Fruit fly (Drosophila melanogaster) whole organism, embryonic: ENCODE data around the gene CG7536.

Experiments
- Awh ChIP-seq: fragments of 200-800 bp; sonication (Bioruptor generic); IDR thresholded peaks from 2 replicates; pipeline ENCODE4, ENCODE4 v1.3.6; 2022; ENCODE audit warnings: missing biosample characterization, missing genetic modification characterization
- CG10267 ChIP-seq: fragments of 200-800 bp; sonication (Bioruptor generic); optimal IDR thresholded peaks from 2 replicates; lab custom pipeline; 2018; ENCODE audit warnings: missing biosample characterization, mild to moderate bottlenecking, missing genetic modification characterization, moderate library complexity
- CG10959 ChIP-seq: fragments of 200-800 bp; sonication (Bioruptor generic); IDR thresholded peaks from 2 replicates; pipeline ENCODE4 v1.3.6; 2022; ENCODE audit warnings: missing biosample characterization, missing genetic modification characterization
- CG11398 ChIP-seq: fragments of 200-800 bp; sonication (Bioruptor generic); optimal IDR thresholded peaks from 2 replicates; lab custom pipeline; 2016; ENCODE audit warnings: missing biosample characterization, missing genetic modification characterization
- CG12744 ChIP-seq: fragments of 200-800 bp; sonication (Bioruptor generic); optimal IDR thresholded peaks from 2 replicates; lab custom pipeline; 2016; ENCODE audit warnings: missing biosample characterization, missing genetic modification characterization
- CG14860 ChIP-seq: fragments of 200-800 bp; sonication (Bioruptor generic); IDR thresholded peaks from 3 replicates; pipeline ENCODE4 v1.3.6; 2022; ENCODE audit warnings: missing biosample characterization, missing genetic modification characterization; ENCODE audit not compliant: partially characterized antibody
- CG16813 ChIP-seq: fragments of 200-800 bp; sonication (Bioruptor generic); IDR thresholded peaks from 3 replicates; pipeline ENCODE4 v1.3.6; 2022; ENCODE audit warnings: missing biosample characterization, missing genetic modification characterization; ENCODE audit not compliant: partially characterized antibody
- CG2116 ChIP-seq: fragments of 200-800 bp; sonication (Bioruptor generic); optimal IDR thresholded peaks from 3 replicates; lab custom pipeline; 2018; ENCODE audit warnings: missing biosample characterization, mild to moderate bottlenecking, missing genetic modification characterization
- CG42726 ChIP-seq: fragments of 200-800 bp; sonication (Bioruptor generic); IDR thresholded peaks from 2 replicates; pipeline ENCODE4 v1.3.6; 2022; ENCODE audit warnings: missing biosample characterization, missing genetic modification characterization; ENCODE audit not compliant: partially characterized antibody
- CG4424 ChIP-seq: fragments of 200-800 bp; sonication (Bioruptor generic); optimal IDR thresholded peaks from 3 replicates; lab custom pipeline; 2016; ENCODE audit warnings: missing biosample characterization, missing genetic modification characterization
- CG4617 ChIP-seq: fragments of 200-800 bp; sonication (Bioruptor generic); optimal IDR thresholded peaks from 3 replicates; lab custom pipeline; 2016; ENCODE audit warnings: missing biosample characterization, missing genetic modification characterization, borderline replicate concordance
- CG4707 ChIP-seq: fragments of 200-800 bp; sonication (Bioruptor generic); optimal IDR thresholded peaks from 2 replicates; lab custom pipeline; 2018; ENCODE audit warnings: missing biosample characterization, mild to moderate bottlenecking, missing genetic modification characterization, moderate library complexity
- CG6254 ChIP-seq: fragments of 200-800 bp; sonication (Bioruptor generic); optimal IDR thresholded peaks from 3 replicates; lab custom pipeline; 2017; ENCODE audit warnings: mild to moderate bottlenecking, missing biosample characterization, missing genetic modification reagents, missing genetic modification characterization
- CG6791 ChIP-seq: fragments of 200-800 bp; sonication (Bioruptor generic); IDR thresholded peaks from 3 replicates; pipeline ENCODE4 v1.3.6; 2022; ENCODE audit warnings: missing biosample characterization, missing genetic modification characterization; ENCODE audit not compliant: partially characterized antibody
- CG7928 ChIP-seq: fragments of 200-800 bp; sonication (Bioruptor generic); optimal IDR thresholded peaks from 2 replicates; lab custom pipeline; 2017; ENCODE audit warnings: missing biosample characterization, mild to moderate bottlenecking, missing genetic modification characterization
- Dref ChIP-seq: fragments of 200-800 bp; sonication (Bioruptor generic); IDR thresholded peaks from 2 replicates; pipeline ENCODE4 v1.3.6; 2022; ENCODE audit warnings: missing biosample characterization, missing genetic modification characterization
- Gug ChIP-seq: fragments of 200-800 bp; sonication (Bioruptor generic); IDR thresholded peaks from 4 replicates; pipeline ENCODE4 v1.3.6; 2022; ENCODE audit warnings: missing biosample characterization, missing genetic modification characterization
- H2.0 ChIP-seq: fragments of 200-800 bp; sonication (Bioruptor generic); IDR thresholded peaks from 2 replicates; pipeline ENCODE4 v1.3.6; 2022; ENCODE audit warnings: missing biosample characterization, missing genetic modification characterization
- Hr78 ChIP-seq, 2 experiments: fragments of 200-800 bp in 1 of 2; fragments of >200 bp in 1 of 2; sonication (Bioruptor generic) in 1 of 2; optimal IDR thresholded peaks; 2 replicates each; lab custom pipeline; 2017 to 2019; ENCODE audit warnings: missing biosample characterization in 2 of 2, missing genetic modification characterization in 2 of 2, mild to moderate bottlenecking in 1 of 2, moderate library complexity in 1 of 2
- Jarid2 ChIP-seq: fragments of 200-800 bp; sonication (Bioruptor generic); optimal IDR thresholded peaks from 3 replicates; lab custom pipeline; 2017; ENCODE audit warnings: mild to moderate bottlenecking, missing biosample characterization, missing genetic modification reagents, missing genetic modification characterization
- MBD-R2 ChIP-seq: fragments of 200-800 bp; sonication (Bioruptor generic); IDR thresholded peaks from 2 replicates; pipeline ENCODE4 v1.3.6; 2022; ENCODE audit warnings: missing biosample characterization, missing genetic modification characterization
- NFAT ChIP-seq: fragments of 200-800 bp; sonication (Bioruptor generic); IDR thresholded peaks from 2 replicates; pipeline ENCODE4 v1.3.6; 2022; ENCODE audit warnings: missing biosample characterization, missing genetic modification characterization
- Sox100B ChIP-seq: fragments of 200-800 bp; sonication (Bioruptor generic); optimal IDR thresholded peaks from 3 replicates; lab custom pipeline; 2018; ENCODE audit warnings: missing biosample characterization, mild to moderate bottlenecking, missing genetic modification characterization
- Sox102F ChIP-seq: fragments of 200-800 bp; sonication (Bioruptor generic); optimal IDR thresholded peaks from 2 replicates; lab custom pipeline; 2018; ENCODE audit warnings: missing biosample characterization, mild to moderate bottlenecking, missing genetic modification characterization, moderate library complexity
- Sry-δ ChIP-seq: fragments of 200-800 bp; sonication (Bioruptor generic); optimal IDR thresholded peaks from 2 replicates; lab custom pipeline; 2016; ENCODE audit warnings: missing biosample characterization, missing genetic modification characterization
- Taf1 ChIP-seq: fragments of 200-800 bp; sonication (Bioruptor generic); IDR thresholded peaks from 2 replicates; pipeline ENCODE4 v1.3.6; 2022; ENCODE audit warnings: missing biosample characterization, missing genetic modification characterization
- ab ChIP-seq: fragments of 200-800 bp; sonication (Bioruptor generic); optimal IDR thresholded peaks from 2 replicates; lab custom pipeline; 2016; ENCODE audit warnings: missing biosample characterization, missing genetic modification characterization
- amos ChIP-seq: fragments of 200-800 bp; sonication (Bioruptor generic); IDR thresholded peaks from 2 replicates; pipeline ENCODE4 v1.3.6; 2022; ENCODE audit warnings: missing biosample characterization, missing genetic modification characterization; ENCODE audit not compliant: partially characterized antibody
- cato ChIP-seq: fragments of 200-800 bp; sonication (Bioruptor generic); optimal IDR thresholded peaks from 2 replicates; lab custom pipeline; 2016; ENCODE audit warnings: missing biosample characterization, missing genetic modification characterization, borderline replicate concordance
- exex ChIP-seq: fragments of 200-800 bp; sonication (Bioruptor generic); optimal IDR thresholded peaks from 4 replicates; lab custom pipeline; 2018; ENCODE audit warnings: missing biosample characterization, mild to moderate bottlenecking, missing genetic modification characterization, moderate library complexity
- gro ChIP-seq: fragments of 200-800 bp; sonication (Bioruptor generic); optimal IDR thresholded peaks from 2 replicates; lab custom pipeline; 2016; ENCODE audit warnings: missing biosample characterization, missing genetic modification characterization
- hb ChIP-seq: fragments of 200-800 bp; sonication (Bioruptor generic); IDR thresholded peaks from 3 replicates; pipeline ENCODE4 v1.3.6; 2022; ENCODE audit warnings: missing biosample characterization, missing genetic modification characterization; ENCODE audit not compliant: partially characterized antibody
- hbn ChIP-seq: fragments of 200-800 bp; sonication (Bioruptor generic); IDR thresholded peaks from 2 replicates; pipeline ENCODE4 v1.3.6; 2022; ENCODE audit warnings: missing biosample characterization, missing genetic modification characterization; ENCODE audit not compliant: partially characterized antibody
- inv ChIP-seq: fragments of 200-800 bp; sonication (Bioruptor generic); IDR thresholded peaks from 2 replicates; pipeline ENCODE4 v1.3.6; 2022; ENCODE audit warnings: missing biosample characterization, missing genetic modification characterization; ENCODE audit not compliant: partially characterized antibody
- knrl ChIP-seq: fragments of 200-800 bp; sonication (Bioruptor generic); IDR thresholded peaks from 3 replicates; pipeline ENCODE4 v1.3.6; 2022; ENCODE audit warnings: missing biosample characterization, missing genetic modification characterization; ENCODE audit not compliant: partially characterized antibody
- lola ChIP-seq, 3 experiments: fragments of >200 bp in 2 of 3; fragments of 200-800 bp in 1 of 3; sonication (Bioruptor generic) in 1 of 3; optimal IDR thresholded peaks; 2 replicates each; lab custom pipeline; 2017 to 2019; ENCODE audit warnings: missing biosample characterization in 3 of 3, missing genetic modification characterization in 3 of 3, mild to moderate bottlenecking in 1 of 3, moderate library complexity in 1 of 3
- pzg ChIP-seq: fragments of 200-800 bp; sonication (Bioruptor generic); optimal IDR thresholded peaks from 3 replicates; lab custom pipeline; 2018; ENCODE audit warnings: missing biosample characterization, mild to moderate bottlenecking, missing genetic modification characterization, moderate library complexity
- rib ChIP-seq: fragments of 200-800 bp; sonication (Bioruptor generic); IDR thresholded peaks from 2 replicates; pipeline ENCODE4 v1.3.6; 2022; ENCODE audit warnings: missing biosample characterization, missing genetic modification characterization
- seq ChIP-seq: fragments of 200-800 bp; sonication (Bioruptor generic); IDR thresholded peaks from 2 replicates; pipeline ENCODE4 v1.3.6; 2022; ENCODE audit warnings: missing biosample characterization, missing genetic modification characterization
- slbo ChIP-seq: fragments of 200-800 bp; sonication (Bioruptor generic); IDR thresholded peaks from 2 replicates; pipeline ENCODE4 v1.3.6; 2022; ENCODE audit warnings: missing biosample characterization, missing genetic modification characterization
- stwl ChIP-seq: fragments of 200-800 bp; sonication (Bioruptor generic); optimal IDR thresholded peaks from 3 replicates; lab custom pipeline; 2018; ENCODE audit warnings: missing biosample characterization, mild to moderate bottlenecking, missing genetic modification characterization, moderate library complexity
- tna ChIP-seq: fragments of 200-800 bp; sonication (Bioruptor generic); IDR thresholded peaks from 2 replicates; pipeline ENCODE4 v1.3.6; 2022; ENCODE audit warnings: missing biosample characterization, missing genetic modification characterization; ENCODE audit not compliant: partially characterized antibody
- vfl ChIP-seq: fragments of 200-800 bp; sonication (Bioruptor generic); optimal IDR thresholded peaks from 2 replicates; lab custom pipeline; 2016; ENCODE audit warnings: missing biosample characterization, missing genetic modification characterization
- zen ChIP-seq: fragments of 200-800 bp; sonication (Bioruptor generic); optimal IDR thresholded peaks from 3 replicates; lab custom pipeline; 2018; ENCODE audit warnings: missing biosample characterization, mild to moderate bottlenecking, missing genetic modification characterization, moderate library complexity

The CG7536 gene

dm6 chrX:18088432-18088831, at the start of gene CG7536:
Gene CG7536 (minus strand): TSS chrX:18088532.
- TF ChIP-seq H2.0 (GFP tag; lab: Robert Waterston, UW) (no peak), CG10959 (GFP tag; lab: Robert Waterston, UW) (no peak), NFAT (no peak)

dm6 chrX:18136910-18137849, 48.8 kb upstream of the CG7536 start, which contains the start of gene ari-1:
Gene ari-1 (minus strand): TSS chrX:18137784.
- TF ChIP-seq CG16813 (GFP tag; lab: Robert Waterston, UW) (peak; percentile 46), slbo (GFP tag; lab: Robert Waterston, UW) (no peak), knrl (GFP tag; lab: Robert Waterston, UW) (peak; percentile 41; the same call in 2 of the 3 replicates), rib (no peak), Hr78 (GFP tag; optimal IDR thresholded peaks at IDR 0.05; lab: Kevin White, UChicago) (no peak), gro (GFP tag; lab: Kevin White, UChicago) (peak; percentile 32), Awh (GFP tag; lab: Robert Waterston, UW) (no peak), lola (GFP tag; optimal IDR thresholded peaks at IDR 0.05; lab: Kevin White, UChicago) (peak in 1 of 3 experiments; percentile 45), hbn (no peak), Sox100B (GFP tag; lab: Kevin White, UChicago) (no peak), Sry-δ (GFP tag; lab: Kevin White, UChicago) (peak; percentile 10), CG7928 (peak; percentile 68), CG4424 (GFP tag; lab: Kevin White, UChicago) (no peak), CG12744 (no peak), pzg (GFP tag; lab: Kevin White, UChicago) (peak; percentile 60), CG6254 (no peak), NFAT (no peak), MBD-R2 (GFP tag; lab: Robert Waterston, UW) (peak; percentile 35; the same call in 1 of the 2 replicates), hb (GFP tag; lab: Robert Waterston, UW) (0 out of 3 replicates have a peak, but pooled peaks have one; percentile 55), CG6791 (peak; percentile 57; the same call in 2 of the 3 replicates), stwl (tag; lab: Kevin White, UChicago) (peak; percentile 44), Gug (GFP tag; lab: Robert Waterston, UW) (peak; percentile 5; the same call in 1 of the 4 replicates), Jarid2 (no peak), CG2116 (GFP tag; lab: Kevin White, UChicago) (peak; percentile 36), ab (GFP tag; lab: Kevin White, UChicago) (no peak), CG4617 (GFP tag; lab: Kevin White, UChicago) (peak; percentile 50), Sox102F (no peak), CG11398 (GFP tag; lab: Kevin White, UChicago) (no peak), CG42726 (GFP tag; lab: Robert Waterston, UW) (0 out of 2 replicates have a peak, but pooled peaks have one; percentile 19), CG10267 (tag; lab: Kevin White, UChicago) (peak; percentile 40), tna (GFP tag; lab: Robert Waterston, UW) (peak; percentile 47), Dref (GFP tag; lab: Robert Waterston, UW) (peak; percentile 60), exex (tag; lab: Kevin White, UChicago) (no peak), CG14860 (0 out of 3 replicates have a peak, but pooled peaks have one; percentile 29), cato (GFP tag; lab: Kevin White, UChicago) (no peak), zen (tag; lab: Kevin White, UChicago) (peak; percentile 33), seq (no peak), Taf1 (GFP tag; lab: Robert Waterston, UW) (no peak), amos (GFP tag; lab: Robert Waterston, UW) (no peak; the same call in 1 of the 2 replicates), CG4707 (GFP tag; lab: Kevin White, UChicago) (peak; percentile 95), vfl (GFP tag; lab: Kevin White, UChicago) (no peak), inv (GFP tag; lab: Robert Waterston, UW) (0 out of 2 replicates have a peak, but pooled peaks have one; percentile 10)
